Fruit fly (Drosophila melanogaster) whole organism, prepupa: ENCODE results near the gene Hsp70Ab.

Source experiments
- Blimp-1 ChIP-seq: fragments of 200-800 bp; sonication (Bioruptor generic); optimal IDR thresholded peaks from 3 replicates; lab custom pipeline; 2017; ENCODE audit warnings: missing biosample characterization, missing genetic modification characterization, mild to moderate bottlenecking, moderate library complexity, missing genetic modification reagents
- CG10631 ChIP-seq: fragments of 200-800 bp; sonication (Bioruptor generic); optimal IDR thresholded peaks from 2 replicates; lab custom pipeline; 2016; ENCODE audit warnings: missing biosample characterization, missing genetic modification characterization
- CG10669 ChIP-seq: fragments of 200-800 bp; sonication (Bioruptor generic); optimal IDR thresholded peaks from 3 replicates; lab custom pipeline; 2018; ENCODE audit warnings: missing biosample characterization, mild to moderate bottlenecking, missing genetic modification characterization, moderate library complexity
- CG11294 ChIP-seq: fragments of 200-800 bp; sonication (Bioruptor generic); IDR thresholded peaks from 2 replicates; pipeline ENCODE4 v1.3.6; 2022; ENCODE audit warnings: missing biosample characterization, missing genetic modification characterization
- CG11902 ChIP-seq: fragments of 200-800 bp; sonication (Bioruptor generic); optimal IDR thresholded peaks from 3 replicates; lab custom pipeline; 2016; ENCODE audit warnings: missing biosample characterization, missing genetic modification characterization
- CG15336 ChIP-seq: fragments of 200-800 bp; sonication (Bioruptor generic); IDR thresholded peaks from 2 replicates; pipeline ENCODE4 v1.3.6; 2022; ENCODE audit warnings: missing biosample characterization, missing genetic modification characterization
- CG1621 ChIP-seq: fragments of 200-800 bp; sonication (Bioruptor generic); optimal IDR thresholded peaks from 3 replicates; lab custom pipeline; 2018; ENCODE audit warnings: missing biosample characterization, mild to moderate bottlenecking, missing genetic modification characterization
- CG3032 ChIP-seq: fragments of 200-800 bp; optimal IDR thresholded peaks from 2 replicates; lab custom pipeline; 2019; ENCODE audit warnings: missing biosample characterization, mild to moderate bottlenecking, missing genetic modification characterization, moderate library complexity
- CG32006 ChIP-seq: fragments of 200-800 bp; sonication (Bioruptor generic); optimal IDR thresholded peaks from 3 replicates; lab custom pipeline; 2017; ENCODE audit warnings: missing biosample characterization, mild to moderate bottlenecking, missing genetic modification characterization
- CG6276 ChIP-seq: fragments of 200-800 bp; sonication (Bioruptor generic); optimal IDR thresholded peaks from 2 replicates; lab custom pipeline; 2017; ENCODE audit warnings: missing biosample characterization, mild to moderate bottlenecking, missing genetic modification characterization
- CG6854 ChIP-seq: fragments of 200-800 bp; sonication (Bioruptor generic); optimal IDR thresholded peaks from 2 replicates; lab custom pipeline; 2017; ENCODE audit warnings: missing biosample characterization, mild to moderate bottlenecking, missing genetic modification characterization
- CG8119 ChIP-seq: fragments of 200-800 bp; sonication (Bioruptor generic); IDR thresholded peaks from 3 replicates; pipeline ENCODE4 v1.3.6; 2022; ENCODE audit warnings: missing biosample characterization, missing genetic modification characterization
- CG8319 ChIP-seq: fragments of 200-800 bp; sonication (Bioruptor generic); optimal IDR thresholded peaks from 3 replicates; lab custom pipeline; 2016; ENCODE audit warnings: missing biosample characterization, missing genetic modification characterization
- CG9139 ChIP-seq: fragments of 200-800 bp; sonication (Bioruptor generic); optimal IDR thresholded peaks from 3 replicates; lab custom pipeline; 2017; ENCODE audit warnings: missing biosample characterization, mild to moderate bottlenecking, missing genetic modification characterization
- Eip75B ChIP-seq: fragments of 200-800 bp; sonication (Bioruptor generic); optimal IDR thresholded peaks from 3 replicates; lab custom pipeline; 2016; ENCODE audit warnings: missing biosample characterization, missing genetic modification characterization
- Eip78C ChIP-seq: fragments of 200-800 bp; sonication (Bioruptor generic); peaks from one replicate; lab custom pipeline; 2016; ENCODE audit warnings: missing biosample characterization, missing genetic modification characterization
- Eip93F ChIP-seq: fragments of 200-800 bp; sonication (Bioruptor generic); optimal IDR thresholded peaks from 2 replicates; lab custom pipeline; 2016; ENCODE audit warnings: missing biosample characterization, mild to moderate bottlenecking, missing genetic modification characterization
- Ets21C ChIP-seq: fragments of 200-800 bp; sonication (Bioruptor generic); optimal IDR thresholded peaks from 3 replicates; lab custom pipeline; 2016; ENCODE audit warnings: missing biosample characterization, missing genetic modification characterization
- Ets96B ChIP-seq: fragments of 200-800 bp; optimal IDR thresholded peaks from 2 replicates; lab custom pipeline; 2019; ENCODE audit warnings: missing biosample characterization, mild to moderate bottlenecking, missing genetic modification characterization, moderate library complexity
- Hr39 ChIP-seq: fragments of 200-800 bp; sonication (Bioruptor generic); optimal IDR thresholded peaks from 2 replicates; lab custom pipeline; 2016; ENCODE audit warnings: missing biosample characterization, missing genetic modification characterization
- Hr4 ChIP-seq: fragments of 200-800 bp; sonication (Bioruptor generic); optimal IDR thresholded peaks from 3 replicates; lab custom pipeline; 2016; ENCODE audit warnings: missing biosample characterization, missing genetic modification characterization
- Lpt ChIP-seq: fragments of 200-800 bp; sonication (Bioruptor generic); optimal IDR thresholded peaks from 3 replicates; lab custom pipeline; 2016; ENCODE audit warnings: missing biosample characterization, missing genetic modification characterization
- OdsH ChIP-seq: fragments of 200-800 bp; sonication (Bioruptor generic); optimal IDR thresholded peaks from 3 replicates; lab custom pipeline; 2016; ENCODE audit warnings: missing biosample characterization, missing genetic modification characterization
- Smox ChIP-seq: fragments of 200-800 bp; sonication (Bioruptor generic); optimal IDR thresholded peaks from 3 replicates; lab custom pipeline; 2016; ENCODE audit warnings: missing biosample characterization, missing genetic modification characterization
- Sox102F ChIP-seq: fragments of 200-800 bp; sonication (Bioruptor generic); optimal IDR thresholded peaks from 2 replicates; lab custom pipeline; 2016; ENCODE audit warnings: missing biosample characterization, mild to moderate bottlenecking, missing genetic modification characterization
- Sox14 ChIP-seq: fragments of 200-800 bp; sonication (Bioruptor generic); optimal IDR thresholded peaks from 3 replicates; lab custom pipeline; 2016; ENCODE audit warnings: missing biosample characterization, missing genetic modification characterization
- Sox15 ChIP-seq: fragments of 200-800 bp; sonication (Bioruptor generic); optimal IDR thresholded peaks from 3 replicates; lab custom pipeline; 2016; ENCODE audit warnings: missing biosample characterization, missing genetic modification characterization
- achi ChIP-seq: fragments of 200-800 bp; sonication (Bioruptor generic); optimal IDR thresholded peaks from 3 replicates; lab custom pipeline; 2016; ENCODE audit warnings: missing biosample characterization, missing genetic modification characterization
- acj6 ChIP-seq: fragments of 200-800 bp; sonication (Bioruptor generic); optimal IDR thresholded peaks from 3 replicates; lab custom pipeline; 2016; ENCODE audit warnings: missing biosample characterization, missing genetic modification characterization
- cyc ChIP-seq: fragments of 200-800 bp; sonication (Bioruptor generic); optimal IDR thresholded peaks from 3 replicates; lab custom pipeline; 2016; ENCODE audit warnings: missing biosample characterization, missing genetic modification characterization
- dac ChIP-seq: fragments of 200-800 bp; sonication (Bioruptor generic); optimal IDR thresholded peaks from 2 replicates; lab custom pipeline; 2017; ENCODE audit warnings: missing biosample characterization, mild to moderate bottlenecking, missing genetic modification characterization
- dsx ChIP-seq: fragments of 200-800 bp; optimal IDR thresholded peaks from 3 replicates; lab custom pipeline; 2019; ENCODE audit warnings: missing biosample characterization, mild to moderate bottlenecking, missing genetic modification characterization, moderate library complexity; ENCODE audit not compliant: poor library complexity, severe bottlenecking
- eg ChIP-seq: fragments of 200-800 bp; sonication (Bioruptor generic); IDR thresholded peaks from 3 replicates; pipeline ENCODE4 v1.3.6; 2022; ENCODE audit warnings: missing biosample characterization, missing genetic modification characterization
- esn ChIP-seq: fragments of 200-800 bp; sonication (Bioruptor generic); optimal IDR thresholded peaks from 2 replicates; lab custom pipeline; 2016; ENCODE audit warnings: missing biosample characterization, mild to moderate bottlenecking, missing genetic modification characterization, moderate library complexity
- lz ChIP-seq: fragments of 200-800 bp; sonication (Bioruptor generic); optimal IDR thresholded peaks from 3 replicates; lab custom pipeline; 2016; ENCODE audit warnings: missing biosample characterization, missing genetic modification characterization
- net ChIP-seq: fragments of 200-800 bp; sonication (Bioruptor generic); optimal IDR thresholded peaks from 3 replicates; lab custom pipeline; 2016; ENCODE audit warnings: missing biosample characterization, missing genetic modification characterization
- salr ChIP-seq, 2 experiments: fragments of 200-800 bp; sonication (Bioruptor generic); optimal IDR thresholded peaks; 3 replicates each; lab custom pipeline; 2016 to 2018; ENCODE audit warnings: missing biosample characterization in 2 of 2, missing genetic modification characterization in 2 of 2, mild to moderate bottlenecking in 1 of 2
- spab ChIP-seq: fragments of 200-800 bp; sonication (Bioruptor generic); optimal IDR thresholded peaks from 2 replicates; lab custom pipeline; 2017; ENCODE audit warnings: missing biosample characterization, mild to moderate bottlenecking, missing genetic modification characterization, missing genetic modification reagents
- ss ChIP-seq, 2 experiments: fragments of 200-800 bp; sonication (Bioruptor generic); optimal IDR thresholded peaks; 2 replicates in 1 of 2; 3 replicates in 1 of 2; lab custom pipeline; 2017 to 2018; ENCODE audit warnings: mild to moderate bottlenecking in 2 of 2, missing biosample characterization in 2 of 2, missing genetic modification characterization in 2 of 2, moderate library complexity in 1 of 2
- svp ChIP-seq: fragments of 200-800 bp; sonication (Bioruptor generic); peaks from one replicate; lab custom pipeline; 2016; ENCODE audit warnings: missing biosample characterization, missing genetic modification characterization
- topi ChIP-seq: fragments of 200-800 bp; sonication (Bioruptor generic); optimal IDR thresholded peaks from 3 replicates; lab custom pipeline; 2016; ENCODE audit warnings: missing biosample characterization, missing genetic modification characterization
- vri ChIP-seq: fragments of 200-800 bp; sonication (Bioruptor generic); optimal IDR thresholded peaks from 3 replicates; lab custom pipeline; 2016; ENCODE audit warnings: missing biosample characterization, mild to moderate bottlenecking, missing genetic modification characterization

The Hsp70Ab gene

DNA sequence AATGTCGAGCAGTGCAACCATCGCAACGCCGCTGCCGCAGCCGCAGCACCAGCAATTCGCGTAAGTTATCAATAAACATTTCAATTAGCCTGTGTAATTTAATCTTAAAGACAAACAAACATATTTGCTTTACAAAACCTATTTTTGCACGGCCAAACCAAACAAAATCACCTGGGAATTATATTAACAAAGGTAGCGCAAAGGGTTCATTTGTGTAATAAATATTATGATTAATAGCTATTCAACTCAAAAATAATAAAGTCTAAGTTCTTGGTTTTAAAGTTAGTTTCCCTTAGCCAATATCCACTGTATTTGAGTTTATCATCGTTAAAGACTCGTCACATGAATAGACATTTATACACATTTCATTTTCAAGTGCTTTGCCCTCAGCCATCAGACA lies 10.9 kb downstream of the Hsp70Ab start (continued):
- TF ChIP-seq CG1621 (tag; lab: Kevin White, UChicago) (no peak), CG11294 (no peak), OdsH (peak; percentile 49), spab (GFP tag; lab: Kevin White, UChicago) (no peak), vri (GFP tag; lab: Kevin White, UChicago) (no peak), CG10631 (GFP tag; lab: Kevin White, UChicago) (peak; percentile 12), Eip78C (GFP tag; lab: Kevin White, UChicago) (peak; percentile 73), CG6276 (peak; percentile 70), acj6 (GFP tag; lab: Kevin White, UChicago) (peak; percentile 44), CG8119 (GFP tag; lab: Robert Waterston, UW) (peak; percentile 70), dsx (GFP tag; lab: Kevin White, UChicago) (no peak), esn (GFP tag; lab: Kevin White, UChicago) (no peak), CG6854 (GFP tag; lab: Kevin White, UChicago) (no peak), Hr39 (GFP tag; lab: Kevin White, UChicago) (no peak)

DNA sequence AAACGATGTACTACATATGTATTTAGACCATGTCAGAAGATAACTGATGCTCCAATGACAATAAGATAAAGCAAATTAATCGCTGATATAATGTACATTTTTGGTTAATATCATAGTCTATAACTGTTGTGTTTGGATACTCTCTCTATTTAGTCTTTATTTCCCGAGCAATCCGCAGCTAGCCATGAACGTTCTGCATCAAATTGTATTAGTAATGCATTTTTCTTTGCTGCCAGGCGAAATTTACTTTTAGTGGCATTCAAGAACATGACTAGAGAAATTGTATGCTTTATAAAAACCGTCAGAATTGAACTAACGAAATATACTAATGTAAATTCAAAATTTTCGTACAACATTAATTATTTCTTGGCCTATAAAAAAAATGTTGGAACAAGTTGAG lies 13.1 kb downstream of the Hsp70Ab start, which contains the start of gene GC2:
Gene GC2, plus strand, starts transcription at position 301 of the 400 bp plus-strand sequence.
- no peak for TF ChIP-seq CG1621 (tag; lab: Kevin White, UChicago)
- no peak for TF ChIP-seq CG6854 (GFP tag; lab: Kevin White, UChicago)
- no peak for TF ChIP-seq CG8119 (GFP tag; lab: Robert Waterston, UW)
- TF ChIP-seq CG11902: no peak
- no peak for TF ChIP-seq Lpt
- no peak for TF ChIP-seq cyc (GFP tag; lab: Kevin White, UChicago)
- TF ChIP-seq Ets96B (tag; lab: Kevin White, UChicago): no peak
- no peak for TF ChIP-seq CG11294
- TF ChIP-seq Eip75B (GFP tag; lab: Kevin White, UChicago): no peak
- no peak for TF ChIP-seq Hr39 (GFP tag; lab: Kevin White, UChicago)
- TF ChIP-seq dsx (GFP tag; lab: Kevin White, UChicago): no peak
- TF ChIP-seq Sox102F (GFP tag; lab: Kevin White, UChicago): no peak
- TF ChIP-seq Smox: no peak
- TF ChIP-seq Blimp-1 (GFP tag; lab: Kevin White, UChicago): no peak
- TF ChIP-seq Sox14 (GFP tag; lab: Kevin White, UChicago): no peak
- TF ChIP-seq, all 60 proteins: peak for 0

DNA sequence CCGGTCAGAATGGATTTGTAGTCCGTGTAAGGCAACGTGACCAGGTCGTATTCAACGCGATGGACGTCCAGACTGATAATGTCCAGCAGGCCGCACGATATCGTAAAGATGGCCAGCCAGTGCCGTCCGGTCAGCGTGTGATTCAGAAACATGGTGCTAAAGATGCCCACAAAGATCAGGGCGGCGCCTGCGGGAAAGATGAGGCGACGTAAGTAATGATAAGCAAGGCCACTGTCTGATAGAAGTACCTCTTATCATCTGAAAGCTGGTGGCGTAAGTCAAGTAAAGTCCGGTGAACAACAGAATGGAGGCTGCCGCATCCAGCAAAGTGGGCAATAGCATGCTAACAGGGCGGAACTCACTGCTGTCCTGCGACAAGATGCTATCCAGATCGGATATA lies 15.5 kb downstream of the Hsp70Ab start:
- TF ChIP-seq CG6854 (GFP tag; lab: Kevin White, UChicago) (no peak), salr (GFP tag; optimal IDR thresholded peaks at IDR 0.05; lab: Kevin White, UChicago) (no peak), CG10669 (GFP tag; lab: Kevin White, UChicago) (no peak), lz (GFP tag; lab: Kevin White, UChicago) (no peak), CG3032 (tag; lab: Kevin White, UChicago) (no peak), svp (GFP tag; lab: Kevin White, UChicago) (peak; percentile 97), CG9139 (GFP tag; lab: Kevin White, UChicago) (no peak), cyc (GFP tag; lab: Kevin White, UChicago) (no peak)

DNA sequence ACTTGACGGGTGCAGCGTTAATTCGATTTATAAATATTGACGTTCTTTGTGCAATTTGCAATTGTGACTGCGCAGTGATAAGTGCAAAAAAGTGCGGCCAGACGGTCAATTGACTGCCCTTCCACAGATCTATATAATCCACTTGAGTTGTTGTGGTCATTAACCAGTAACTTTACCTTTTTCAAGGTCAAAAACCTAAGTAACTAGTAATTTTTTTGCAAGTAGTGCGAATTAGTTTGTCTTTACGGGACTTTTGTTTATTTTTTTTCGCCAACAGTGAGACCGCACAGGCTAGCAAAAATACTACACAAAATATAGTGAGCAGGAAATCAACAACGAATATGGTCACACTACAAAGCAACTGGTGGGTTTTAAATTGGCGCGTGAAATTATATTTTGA lies 16.3 kb downstream of the Hsp70Ab start, which contains the start of gene Tango9:
Gene Tango9, minus strand, starts transcription at position 280 of the 400 bp plus-strand sequence.
- TF ChIP-seq CG10631 (GFP tag; lab: Kevin White, UChicago): peak; percentile 17
- TF ChIP-seq Sox14 (GFP tag; lab: Kevin White, UChicago): peak; percentile 80
- peak; percentile 6 for TF ChIP-seq Hr4 (GFP tag; lab: Kevin White, UChicago)
- peak; percentile 20 for TF ChIP-seq achi (GFP tag; lab: Kevin White, UChicago)
- peak; percentile 9 to 47 for TF ChIP-seq ss (GFP tag; optimal IDR thresholded peaks at IDR 0.05; lab: Kevin White, UChicago)
- peak; percentile 37 for TF ChIP-seq Sox102F (GFP tag; lab: Kevin White, UChicago)
- TF ChIP-seq CG8319 (GFP tag; lab: Kevin White, UChicago): no peak
- TF ChIP-seq Ets21C (GFP tag; lab: Kevin White, UChicago): no peak
- peak; percentile 55 for TF ChIP-seq topi (GFP tag; lab: Kevin White, UChicago)
- peak; percentile 4 for TF ChIP-seq OdsH
- peak; percentile 33 for TF ChIP-seq net (GFP tag; lab: Kevin White, UChicago)
- peak; percentile 29 for TF ChIP-seq vri (GFP tag; lab: Kevin White, UChicago)
- TF ChIP-seq Sox15 (GFP tag; lab: Kevin White, UChicago): no peak
- no peak for TF ChIP-seq CG6276
- TF ChIP-seq CG11294: no peak
- TF ChIP-seq cyc (GFP tag; lab: Kevin White, UChicago): peak; percentile 63
- TF ChIP-seq CG32006: no peak
- TF ChIP-seq svp (GFP tag; lab: Kevin White, UChicago): peak; percentile 84
- TF ChIP-seq Blimp-1 (GFP tag; lab: Kevin White, UChicago): peak; percentile 29
- TF ChIP-seq CG9139 (GFP tag; lab: Kevin White, UChicago): no peak
- no peak for TF ChIP-seq Eip93F
- TF ChIP-seq CG3032 (tag; lab: Kevin White, UChicago): peak; percentile 21
- TF ChIP-seq dac (GFP tag; lab: Kevin White, UChicago): no peak
- no peak for TF ChIP-seq eg (GFP tag; lab: Robert Waterston, UW)
- peak; percentile 45 for TF ChIP-seq CG1621 (tag; lab: Kevin White, UChicago)
- TF ChIP-seq spab (GFP tag; lab: Kevin White, UChicago): peak; percentile 8
- peak; percentile 24 for TF ChIP-seq dsx (GFP tag; lab: Kevin White, UChicago)
- TF ChIP-seq Eip75B (GFP tag; lab: Kevin White, UChicago): peak; percentile 43
- TF ChIP-seq CG15336 (GFP tag; lab: Robert Waterston, UW): 0 out of 2 replicates have a peak, but pooled peaks have one; percentile 25
